Fruit fly (Drosophila melanogaster): ENCODE data around the gene CG15597.

- no peak for TF ChIP-seq pan (optimal IDR thresholded peaks at IDR 0.05)
- no peak for TF ChIP-seq usp (GFP tag; optimal IDR thresholded peaks at IDR 0.05)
- TF ChIP-seq Dll (optimal IDR thresholded peaks at IDR 0.05), result no peak
- no peak for TF ChIP-seq psq (optimal IDR thresholded peaks at IDR 0.05)
- no peak for TF ChIP-seq EcR (GFP tag; optimal IDR thresholded peaks at IDR 0.05)
These were observed 25.2 kb downstream of the CG15597 start, which contains the start of gene Osi9 for dm6 chr3R:6259837-6260236.

Data from whole organism.